Fruit fly (Drosophila melanogaster) whole organism, adult: Measurements from ENCODE around the gene Vps45.

ENCODE experiments used
- CG11617 ChIP-seq: fragments of 200-800 bp; sonication (Bioruptor generic); optimal IDR thresholded peaks from 2 replicates; lab custom pipeline; 2017; ENCODE audit warnings: mild to moderate bottlenecking, missing biosample characterization, missing genetic modification reagents, missing genetic modification characterization
- CG7101 ChIP-seq: fragments of 200-800 bp; sonication (Bioruptor generic); optimal IDR thresholded peaks from 2 replicates; lab custom pipeline; 2018; ENCODE audit warnings: missing biosample characterization, mild to moderate bottlenecking, missing genetic modification characterization, moderate library complexity
- Crg-1 ChIP-seq: fragments of 200-800 bp; sonication (Bioruptor generic); optimal IDR thresholded peaks from 2 replicates; lab custom pipeline; 2016; ENCODE audit warnings: missing biosample characterization, missing genetic modification characterization
- Mnt ChIP-seq: fragments of 200-800 bp; sonication (Bioruptor generic); optimal IDR thresholded peaks from 2 replicates; lab custom pipeline; 2016; ENCODE audit warnings: missing biosample characterization, mild to moderate bottlenecking, missing genetic modification characterization
- bab1 ChIP-seq: fragments of 200-800 bp; sonication (Bioruptor generic); optimal IDR thresholded peaks from 3 replicates; lab custom pipeline; 2019; ENCODE audit warnings: missing biosample characterization, mild to moderate bottlenecking, missing genetic modification characterization, moderate library complexity
- kay ChIP-seq: fragments of 200-800 bp; sonication (Bioruptor generic); peaks from one replicate; lab custom pipeline; 2016; ENCODE audit warnings: missing biosample characterization, missing genetic modification characterization, borderline replicate concordance

DNA sequence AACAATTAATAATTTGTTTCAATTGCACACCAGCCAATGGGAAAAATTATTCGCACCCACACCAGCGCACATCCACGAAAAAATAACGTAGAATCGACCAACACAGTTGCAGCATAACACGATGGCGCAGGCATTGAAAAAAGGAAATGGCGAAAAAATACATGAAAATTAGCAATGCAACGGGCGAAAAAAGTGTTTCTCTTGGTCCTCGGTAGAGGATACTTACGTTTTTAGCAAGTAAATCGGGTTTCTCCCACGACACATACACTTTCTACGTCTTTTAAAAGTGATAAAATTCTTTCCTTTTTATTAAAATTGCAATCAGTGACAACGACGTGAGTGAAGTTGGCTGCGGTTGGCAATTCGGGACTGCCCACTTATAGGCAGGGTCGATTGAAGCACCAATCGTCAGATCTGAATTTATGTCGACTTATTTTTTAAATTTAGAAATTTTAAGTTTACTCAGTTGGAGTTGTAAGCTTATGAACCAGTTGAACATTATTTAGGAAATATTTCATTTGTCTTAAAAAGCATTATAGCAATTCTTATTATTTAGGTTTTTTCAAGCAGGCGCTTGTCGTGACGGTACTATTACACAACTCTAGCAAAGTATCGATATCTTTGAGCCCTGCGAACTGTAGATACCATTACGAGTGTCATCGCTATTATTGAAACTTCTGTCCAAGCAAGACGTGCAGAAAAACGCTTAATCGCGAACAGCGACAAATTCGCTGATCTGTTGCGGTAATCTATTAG lies 13.8 kb downstream of the Vps45 start, which contains the start of the genes Kap-alpha3 and Son:
- peak; percentile 98 for TF ChIP-seq CG11617 (GFP tag; lab: Kevin White, UChicago)
- no peak for TF ChIP-seq kay (GFP tag; lab: Kevin White, UChicago)
- TF ChIP-seq Mnt (GFP tag; lab: Kevin White, UChicago) = peak; percentile 95
- TF ChIP-seq CG7101 = peak; percentile 95
- peak; percentile 97 for TF ChIP-seq Crg-1
- peak; percentile 90 for TF ChIP-seq bab1
